Worm (Caenorhabditis elegans) whole organism, young adult: ENCODE data around the gene fcho-1.

ENCODE experiments used
- B0035.1 ChIP-seq: sonication (generic microtip); optimal IDR thresholded peaks from 2 replicates; lab custom pipeline; 2016; ENCODE audit warnings: missing genetic modification characterization, mild to moderate bottlenecking, missing compliant biosample characterization, missing genotype, missing genetic modification reagents
- B0261.1 ChIP-seq: sonication (generic microtip); optimal IDR thresholded peaks from 2 replicates; lab custom pipeline; 2016; ENCODE audit warnings: mild to moderate bottlenecking, missing genetic modification characterization, moderate library complexity, missing compliant biosample characterization
- B0336.3 ChIP-seq: fragments of 200-800 bp; sonication (Bioruptor generic); IDR thresholded peaks from 2 replicates; pipeline ENCODE4 v1.3.6; 2022; ENCODE audit warnings: missing genetic modification characterization, missing compliant biosample characterization
- D2030.7 ChIP-seq: fragments of 200-800 bp; sonication (Bioruptor generic); IDR thresholded peaks from 2 replicates; pipeline ENCODE4 v1.3.6; 2022; ENCODE audit warnings: missing genetic modification reagents, missing genetic modification characterization, missing compliant biosample characterization
- F10E7.11 ChIP-seq: sonication (generic microtip); optimal IDR thresholded peaks from 2 replicates; lab custom pipeline; 2017; ENCODE audit warnings: mild to moderate bottlenecking, missing genetic modification characterization, moderate library complexity, missing compliant biosample characterization
- F33H1.4 ChIP-seq: fragments of 200-800 bp; sonication (Bioruptor generic); IDR thresholded peaks from 2 replicates; pipeline ENCODE4 v1.3.6; 2022; ENCODE audit warnings: missing genetic modification reagents, missing genetic modification characterization, missing compliant biosample characterization
- F39B2.1 ChIP-seq: fragments of 200-800 bp; sonication (Bioruptor generic); IDR thresholded peaks from 2 replicates; pipeline ENCODE4 v1.3.6; 2022; ENCODE audit warnings: missing genetic modification reagents, missing genetic modification characterization, missing compliant biosample characterization
- F52B5.7 ChIP-seq: sonication (generic microtip); optimal IDR thresholded peaks from 2 replicates; lab custom pipeline; 2016; ENCODE audit warnings: mild to moderate bottlenecking, missing genetic modification characterization, missing compliant biosample characterization
- F57C9.4 ChIP-seq: sonication (generic microtip); optimal IDR thresholded peaks from 2 replicates; lab custom pipeline; 2017; ENCODE audit warnings: mild to moderate bottlenecking, missing genetic modification characterization, missing compliant biosample characterization
- K11D2.4 ChIP-seq: fragments of 200-800 bp; sonication (Bioruptor generic); IDR thresholded peaks from 2 replicates; pipeline ENCODE4 v1.3.6; 2022; ENCODE audit warnings: missing genetic modification reagents, missing genetic modification characterization, missing compliant biosample characterization
- K12H6.12 ChIP-seq: fragments of 200-800 bp; sonication (Bioruptor generic); optimal IDR thresholded peaks from 2 replicates; lab custom pipeline; 2018; ENCODE audit warnings: mild to moderate bottlenecking, missing genetic modification characterization, missing compliant biosample characterization
- T26A5.8 ChIP-seq: sonication (generic microtip); optimal IDR thresholded peaks from 2 replicates; lab custom pipeline; 2016; ENCODE audit warnings: missing genetic modification characterization, missing compliant biosample characterization
- Y79H2A.3 ChIP-seq: fragments of 200-800 bp; sonication (Bioruptor generic); conservative IDR thresholded peaks from 2 replicates; pipeline ENCODE4 v1.3.6; 2022; ENCODE audit warnings: missing genetic modification reagents, missing genetic modification characterization, missing compliant biosample characterization
- ama-1 ChIP-seq, 3 experiments: fragments of 150-350 bp in 1 of 3; sonication (generic microtip) in 2 of 3; optimal IDR thresholded peaks; 2 replicates each; lab custom pipeline; 2014 to 2018; ENCODE audit warnings: missing biosample characterization in 2 of 3, missing genetic modification characterization in 2 of 3, missing genetic modification reagents in 2 of 3
- atf-7 ChIP-seq: sonication (generic microtip); optimal IDR thresholded peaks from 2 replicates; lab custom pipeline; 2017; ENCODE audit warnings: mild to moderate bottlenecking, missing genetic modification characterization, missing compliant biosample characterization
- athp-1 ChIP-seq: sonication (generic microtip); optimal IDR thresholded peaks from 2 replicates; lab custom pipeline; 2017; ENCODE audit warnings: mild to moderate bottlenecking, missing genetic modification characterization, missing compliant biosample characterization
- attf-5 ChIP-seq: fragments of 200-800 bp; sonication (Bioruptor generic); optimal IDR thresholded peaks from 2 replicates; lab custom pipeline; 2018; ENCODE audit warnings: mild to moderate bottlenecking, missing genetic modification characterization, missing compliant biosample characterization
- bed-2 ChIP-seq: fragments of 200-800 bp; sonication (Bioruptor generic); IDR thresholded peaks from 2 replicates; pipeline ENCODE4 v1.3.6; 2022; ENCODE audit warnings: missing genetic modification reagents, missing genetic modification characterization, missing compliant biosample characterization
- ceh-27 ChIP-seq: fragments of 200-800 bp; sonication (Bioruptor generic); optimal IDR thresholded peaks from 2 replicates; lab custom pipeline; 2018; ENCODE audit warnings: mild to moderate bottlenecking, missing genetic modification characterization, moderate library complexity, missing compliant biosample characterization
- ceh-91 ChIP-seq: fragments of 200-800 bp; sonication (Bioruptor generic); IDR thresholded peaks from 2 replicates; pipeline ENCODE4 v1.3.6; 2022; ENCODE audit warnings: missing genetic modification reagents, missing genetic modification characterization, missing compliant biosample characterization
- chd-7 ChIP-seq: sonication (generic microtip); optimal IDR thresholded peaks from 2 replicates; lab custom pipeline; 2016; ENCODE audit warnings: mild to moderate bottlenecking, missing genetic modification characterization, moderate library complexity, missing compliant biosample characterization
- dox-1 ChIP-seq: fragments of 200-800 bp; sonication (Bioruptor generic); IDR thresholded peaks from 2 replicates; pipeline ENCODE4 v1.3.6; 2022; ENCODE audit warnings: missing genetic modification reagents, missing genetic modification characterization, missing compliant biosample characterization
- egl-18 ChIP-seq: fragments of 200-800 bp; sonication (Bioruptor generic); IDR thresholded peaks from 2 replicates; pipeline ENCODE4 v1.3.6; 2022; ENCODE audit warnings: missing genetic modification reagents, missing genetic modification characterization, missing compliant biosample characterization
- egrh-3 ChIP-seq: fragments of 200-800 bp; sonication (Bioruptor generic); IDR thresholded peaks from 2 replicates; pipeline ENCODE4 v1.3.6; 2022; ENCODE audit warnings: missing genetic modification reagents, missing genetic modification characterization, missing compliant biosample characterization
- gei-17 ChIP-seq: fragments of 200-800 bp; sonication (Bioruptor generic); optimal IDR thresholded peaks from 2 replicates; lab custom pipeline; 2018; ENCODE audit warnings: mild to moderate bottlenecking, missing genetic modification characterization, missing compliant biosample characterization
- hmg-1.2 ChIP-seq: fragments of 200-800 bp; sonication (Bioruptor generic); IDR thresholded peaks from 2 replicates; pipeline ENCODE4 v1.3.6; 2022; ENCODE audit warnings: missing genetic modification reagents, missing genetic modification characterization, missing compliant biosample characterization
- hrde-1 ChIP-seq: sonication (generic microtip); optimal IDR thresholded peaks from 2 replicates; lab custom pipeline; 2016; ENCODE audit warnings: missing genetic modification characterization, mild to moderate bottlenecking, missing compliant biosample characterization, moderate library complexity, missing genotype, missing genetic modification reagents, borderline replicate concordance
- lag-1 ChIP-seq: fragments of 200-800 bp; sonication (Bioruptor generic); IDR thresholded peaks from 2 replicates; pipeline ENCODE4 v1.3.6; 2022; ENCODE audit warnings: missing genetic modification reagents, missing genetic modification characterization, missing compliant biosample characterization
- lin-40 ChIP-seq: sonication (generic microtip); optimal IDR thresholded peaks from 2 replicates; lab custom pipeline; 2016; ENCODE audit warnings: missing genetic modification characterization, mild to moderate bottlenecking, missing compliant biosample characterization, missing genotype, missing genetic modification reagents
- lsl-1 ChIP-seq: fragments of 200-800 bp; sonication (Bioruptor generic); optimal IDR thresholded peaks from 2 replicates; lab custom pipeline; 2018; ENCODE audit warnings: mild to moderate bottlenecking, missing genetic modification characterization, moderate library complexity, missing compliant biosample characterization
- madf-8 ChIP-seq: fragments of 200-800 bp; sonication (Bioruptor generic); conservative IDR thresholded peaks from 2 replicates; pipeline ENCODE4 v1.3.6; 2022; ENCODE audit warnings: missing genetic modification reagents, missing genetic modification characterization, missing compliant biosample characterization
- mes-4 ChIP-seq: sonication (generic microtip); optimal IDR thresholded peaks from 2 replicates; lab custom pipeline; 2016; ENCODE audit warnings: missing genotype, missing genetic modification characterization, missing compliant biosample characterization
- nfya-1 ChIP-seq: sonication (generic microtip); optimal IDR thresholded peaks from 2 replicates; lab custom pipeline; 2017; ENCODE audit warnings: antibody characterized with exemption, missing compliant biosample characterization, missing genetic modification characterization, borderline replicate concordance; ENCODE audit not compliant: insufficient read depth
- nhr-27 ChIP-seq: fragments of 200-800 bp; sonication (Bioruptor generic); optimal IDR thresholded peaks from 2 replicates; lab custom pipeline; 2018; ENCODE audit warnings: mild to moderate bottlenecking, missing genetic modification characterization, moderate library complexity, missing compliant biosample characterization
- nhr-80 ChIP-seq: sonication (generic microtip); optimal IDR thresholded peaks from 2 replicates; lab custom pipeline; 2016; ENCODE audit warnings: missing genetic modification characterization, missing compliant biosample characterization
- rcor-1 ChIP-seq: fragments of 200-800 bp; sonication (Bioruptor generic); IDR thresholded peaks from 2 replicates; pipeline ENCODE4 v1.3.6; 2022; ENCODE audit warnings: missing genetic modification reagents, missing genetic modification characterization, missing compliant biosample characterization
- sdz-38 ChIP-seq: sonication (generic microtip); optimal IDR thresholded peaks from 2 replicates; lab custom pipeline; 2016; ENCODE audit warnings: missing genotype, missing genetic modification characterization, missing compliant biosample characterization
- snpc-1.1 ChIP-seq: sonication (generic microtip); optimal IDR thresholded peaks from 2 replicates; lab custom pipeline; 2017; ENCODE audit warnings: missing genetic modification characterization, mild to moderate bottlenecking, missing compliant biosample characterization, antibody characterized with exemption, moderate library complexity, missing genotype, missing genetic modification reagents; ENCODE audit not compliant: insufficient read depth
- snpc-1.3 ChIP-seq: sonication (generic microtip); optimal IDR thresholded peaks from 2 replicates; lab custom pipeline; 2017; ENCODE audit warnings: missing genetic modification characterization, mild to moderate bottlenecking, missing compliant biosample characterization, antibody characterized with exemption, moderate library complexity, missing genotype, missing genetic modification reagents; ENCODE audit not compliant: insufficient read depth
- snpc-3.4 ChIP-seq: sonication (generic microtip); optimal IDR thresholded peaks from 2 replicates; lab custom pipeline; 2017; ENCODE audit warnings: missing genetic modification characterization, mild to moderate bottlenecking, missing compliant biosample characterization, antibody characterized with exemption, moderate library complexity, missing genotype, missing genetic modification reagents
- snpc-4 ChIP-seq, 5 experiments: fragments of 150-350 bp in 1 of 5; sonication (generic microtip) in 4 of 5; optimal IDR thresholded peaks; 2 replicates each; lab custom pipeline; 2014 to 2018; ENCODE audit warnings: missing genetic modification characterization in 5 of 5, missing biosample characterization in 3 of 5, antibody characterized with exemption in 2 of 5, mild to moderate bottlenecking in 2 of 5, missing compliant biosample characterization in 2 of 5, missing genotype in 2 of 5, moderate library complexity in 2 of 5, missing genetic modification reagents in 1 of 5
- unc-130 ChIP-seq: sonication (generic microtip); optimal IDR thresholded peaks from 2 replicates; lab custom pipeline; 2016; ENCODE audit warnings: missing genetic modification reagents, missing genetic modification characterization, missing compliant biosample characterization
- xnd-1 ChIP-seq: sonication (generic microtip); optimal IDR thresholded peaks from 2 replicates; lab custom pipeline; 2016; ENCODE audit warnings: missing genotype, missing genetic modification reagents, missing genetic modification characterization, missing compliant biosample characterization
- ztf-22 ChIP-seq: fragments of 200-800 bp; sonication (Bioruptor generic); optimal IDR thresholded peaks from 2 replicates; lab custom pipeline; 2018; ENCODE audit warnings: mild to moderate bottlenecking, missing genetic modification characterization, moderate library complexity, missing compliant biosample characterization
- ztf-25 ChIP-seq: fragments of 200-800 bp; sonication (Bioruptor generic); IDR thresholded peaks from 2 replicates; pipeline ENCODE4 v1.3.6; 2022; ENCODE audit warnings: missing genetic modification reagents, missing genetic modification characterization, missing compliant biosample characterization
- ztf-28 ChIP-seq: fragments of 200-800 bp; sonication (Bioruptor generic); IDR thresholded peaks from 2 replicates; pipeline ENCODE4 v1.3.6; 2022; ENCODE audit warnings: missing genetic modification reagents, missing genetic modification characterization, missing compliant biosample characterization

Gene fcho-1

DNA sequence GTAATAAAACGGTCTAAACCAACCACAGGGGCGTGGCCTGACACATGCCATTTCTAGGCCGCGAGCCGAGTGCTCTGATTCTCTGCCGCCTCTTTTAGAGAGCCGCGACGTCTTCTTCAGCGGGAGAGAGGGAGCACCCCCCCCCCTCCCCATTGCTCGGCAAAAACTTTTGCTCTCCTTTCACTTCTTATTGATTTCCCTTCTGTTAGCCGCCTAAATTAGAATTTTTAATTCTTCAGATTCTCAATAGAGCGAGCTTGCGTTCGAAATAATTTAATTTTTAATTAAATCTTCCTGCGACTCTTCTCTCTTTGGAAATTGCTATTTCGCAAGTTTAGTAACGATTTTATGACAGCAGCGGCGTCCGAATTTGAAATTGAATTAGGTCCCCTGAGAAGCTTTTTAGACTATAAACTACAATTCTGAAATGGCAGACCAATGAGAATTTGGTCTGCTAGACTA, 12.9 kb downstream of the fcho-1 start (continued):
- peak; percentile 89 for TF ChIP-seq hrde-1 (tag; lab: Kevin White, UChicago)
- peak; percentile 25 for TF ChIP-seq ceh-27 (GFP tag; lab: Kevin White, UChicago)
- peak; percentile 56 for TF ChIP-seq K12H6.12 (tag; lab: Kevin White, UChicago)
- TF ChIP-seq snpc-4 (GFP tag; optimal IDR thresholded peaks at IDR 0.05; lab: Kevin White, UChicago): no peak
- peak in 2 of 4 experiments; percentile 20 to 46 for TF ChIP-seq snpc-4 (tag; optimal IDR thresholded peaks at IDR 0.05; lab: Kevin White, UChicago)
- TF ChIP-seq ztf-22: peak; percentile 7
- TF ChIP-seq nhr-27: peak; percentile 43
- peak; percentile 83 for TF ChIP-seq attf-5 (GFP tag; lab: Kevin White, UChicago)
- TF ChIP-seq hmg-1.2: peak; percentile 44; the same call in 1 of the 2 replicates
- peak; percentile 40 for TF ChIP-seq xnd-1 (tag; lab: Kevin White, UChicago)
- peak; percentile 14; the same call in 1 of the 2 replicates for TF ChIP-seq D2030.7 (GFP tag; lab: Robert Waterston, UW)
- TF ChIP-seq ztf-25 (GFP tag; lab: Robert Waterston, UW): no peak
- no peak for TF ChIP-seq ztf-28
- no peak for TF ChIP-seq madf-8 (GFP tag; lab: Robert Waterston, UW)
- peak; percentile 40 for TF ChIP-seq lin-40
- TF ChIP-seq nhr-80: no peak
- TF ChIP-seq Y79H2A.3 (GFP tag; lab: Robert Waterston, UW): no peak
- TF ChIP-seq dox-1 (GFP tag; lab: Robert Waterston, UW): 0 out of 2 replicates have a peak, but pooled peaks have one; percentile 40
- TF ChIP-seq ama-1 (optimal IDR thresholded peaks at IDR 0.05; lab: Kevin White, UChicago): no peak
- TF ChIP-seq ama-1 (GFP tag; optimal IDR thresholded peaks at IDR 0.05; lab: Kevin White, UChicago): peak in 1 of 2 experiments; percentile 1
- TF ChIP-seq B0261.1 (tag; lab: Kevin White, UChicago): peak; percentile 2
- TF ChIP-seq snpc-1.1 (tag; lab: Kevin White, UChicago): no peak
- peak; percentile 77; the same call in 1 of the 2 replicates for TF ChIP-seq egrh-3 (GFP tag; lab: Robert Waterston, UW)
- TF ChIP-seq egl-18 (GFP tag; lab: Robert Waterston, UW): no peak
- no peak for TF ChIP-seq mes-4 (tag; lab: Kevin White, UChicago)
- TF ChIP-seq chd-7 (tag; lab: Kevin White, UChicago): peak; percentile 43
- no peak for TF ChIP-seq bed-2 (GFP tag; lab: Robert Waterston, UW)
- no peak for TF ChIP-seq ceh-91
- no peak for TF ChIP-seq sdz-38 (tag; lab: Kevin White, UChicago)
- TF ChIP-seq gei-17: no peak
- peak; percentile 95 for TF ChIP-seq B0336.3
- TF ChIP-seq athp-1 (tag; lab: Kevin White, UChicago): peak; percentile 89
- TF ChIP-seq B0035.1 (tag; lab: Kevin White, UChicago): no peak
- TF ChIP-seq F57C9.4 (tag; lab: Kevin White, UChicago): no peak
- TF ChIP-seq lag-1 (GFP tag; lab: Robert Waterston, UW): no peak
- TF ChIP-seq F10E7.11: peak; percentile 78
- TF ChIP-seq K11D2.4 (GFP tag; lab: Robert Waterston, UW): no peak
- peak; percentile 34 for TF ChIP-seq atf-7 (tag; lab: Kevin White, UChicago)
- TF ChIP-seq rcor-1 (GFP tag; lab: Robert Waterston, UW): 0 out of 2 replicates have a peak, but pooled peaks have one; percentile 27
- peak; percentile 4 for TF ChIP-seq snpc-1.3 (tag; lab: Kevin White, UChicago)
- no peak for TF ChIP-seq lsl-1 (GFP tag; lab: Kevin White, UChicago)
- peak; percentile 62 for TF ChIP-seq unc-130 (GFP tag; lab: Kevin White, UChicago)
- peak; percentile 64 for TF ChIP-seq T26A5.8 (tag; lab: Kevin White, UChicago)
- no peak for TF ChIP-seq F39B2.1
- TF ChIP-seq nfya-1 (tag; lab: Kevin White, UChicago): no peak
- TF ChIP-seq F33H1.4 (GFP tag; lab: Robert Waterston, UW): no peak
- TF ChIP-seq F52B5.7 (tag; lab: Kevin White, UChicago): peak; percentile 71
- peak; percentile 2 for TF ChIP-seq snpc-3.4 (tag; lab: Kevin White, UChicago)
